Worm (Caenorhabditis elegans): Measurements from ENCODE around the gene ZK856.19.
A peak's percentile ranks its signal among the peaks of the same experiment; 100 is the strongest.

DNA sequence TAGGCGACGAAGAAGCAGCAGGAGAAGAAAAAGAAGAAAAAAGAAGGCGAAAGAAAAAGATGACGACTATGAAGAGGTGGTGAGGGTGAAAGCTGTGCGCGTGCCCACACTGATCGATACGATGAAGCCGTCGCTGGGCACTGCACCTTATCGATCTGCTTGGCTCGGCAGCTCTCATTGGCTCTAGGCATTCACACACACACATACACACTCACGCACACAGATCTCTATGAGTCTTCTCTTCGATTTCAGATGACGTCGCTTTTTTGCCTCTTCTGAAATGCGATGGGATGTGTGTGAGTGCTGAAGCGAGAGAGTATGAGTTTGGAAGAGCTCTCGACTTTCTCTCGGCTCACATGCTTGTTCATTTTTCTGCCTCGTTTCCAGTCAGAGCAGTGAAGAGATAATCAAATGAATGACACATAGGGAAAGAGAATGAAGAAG lies 30.1 kb downstream of the ZK856.19 start:
- TF ChIP-seq lim-7 (GFP tag; IDR thresholded peaks at IDR 0.05) (no peak), zip-11 (GFP tag; IDR thresholded peaks at IDR 0.05) (no peak), mxl-2 (GFP tag; conservative IDR thresholded peaks at IDR 0.05) (no peak), fkh-10 (GFP tag; optimal IDR thresholded peaks at IDR 0.05) (peak; percentile 98), nhr-10 (tag; optimal IDR thresholded peaks at IDR 0.05) (no peak), lin-13 (GFP tag; optimal IDR thresholded peaks at IDR 0.05) (no peak), ceh-82 (tag; optimal IDR thresholded peaks at IDR 0.05) (no peak), ztf-11 (tag; optimal IDR thresholded peaks at IDR 0.05) (no peak)

Data from whole organism, L4 larva.